Worm (Caenorhabditis elegans): ENCODE measurements around the gene W08A12.3.

Gene W08A12.3

ce11 chrV:3712955-3713354 is 30.3 kb downstream of the W08A12.3 start:
- TF ChIP-seq ceh-48 (tag; optimal IDR thresholded peaks at IDR 0.05), result peak; percentile 31
- no peak for TF ChIP-seq nfya-1 (tag; optimal IDR thresholded peaks at IDR 0.05)

- TF ChIP-seq T23F11.4 (GFP tag; optimal IDR thresholded peaks at IDR 0.05), result no peak
- no peak for TF ChIP-seq pqm-1 (tag; optimal IDR thresholded peaks at IDR 0.05)
- no peak for TF ChIP-seq rnt-1 (tag; optimal IDR thresholded peaks at IDR 0.05)
- TF ChIP-seq unc-42 (tag; optimal IDR thresholded peaks at IDR 0.05), result no peak
- no peak for TF ChIP-seq pag-3 (tag; optimal IDR thresholded peaks at IDR 0.05; ENCODE audit: borderline replicate concordance)
- no peak for TF ChIP-seq fkh-6 (tag; optimal IDR thresholded peaks at IDR 0.05)
These were observed 32.1 kb downstream of the W08A12.3 start for ce11 chrV:3714750-3715149.

ce11 chrV:3715488-3716019 is 32.9 kb downstream of the W08A12.3 start, which contains the start of gene nrsn-1:
nrsn-1 (minus strand) TSS chrV:3715969.
- TF ChIP-seq C38D4.7 (GFP tag; optimal IDR thresholded peaks at IDR 0.05) (no peak), mec-3 (tag; optimal IDR thresholded peaks at IDR 0.05; ENCODE audit: borderline replicate concordance) (no peak), hlh-30 (tag; optimal IDR thresholded peaks at IDR 0.05; ENCODE audit: insufficient read depth) (no peak), C08G9.2 (tag; optimal IDR thresholded peaks at IDR 0.05) (no peak), npax-4 (tag; optimal IDR thresholded peaks at IDR 0.05) (no peak), dmd-4 (tag; optimal IDR thresholded peaks at IDR 0.05; ENCODE audit: borderline replicate concordance) (no peak), sox-4 (tag; optimal IDR thresholded peaks at IDR 0.05) (no peak), elt-4 (tag; optimal IDR thresholded peaks at IDR 0.05) (no peak), gmeb-2 (tag; optimal IDR thresholded peaks at IDR 0.05) (no peak), ama-1 (optimal IDR thresholded peaks at IDR 0.05) (no peak), hlh-6 (tag; optimal IDR thresholded peaks at IDR 0.05) (no peak), pqm-1 (tag; optimal IDR thresholded peaks at IDR 0.05) (no peak), ttx-3 (tag; optimal IDR thresholded peaks at IDR 0.05) (no peak), T23F11.4 (GFP tag; optimal IDR thresholded peaks at IDR 0.05) (no peak), pros-1 (tag; optimal IDR thresholded peaks at IDR 0.05) (no peak), nfya-1 (tag; optimal IDR thresholded peaks at IDR 0.05) (no peak), ceh-45 (GFP tag; IDR thresholded peaks at IDR 0.05) (no peak)

- TF ChIP-seq unc-86 (tag; optimal IDR thresholded peaks at IDR 0.05), result no peak
- TF ChIP-seq lin-11 (tag; optimal IDR thresholded peaks at IDR 0.05), result no peak
- TF ChIP-seq unc-42 (tag; optimal IDR thresholded peaks at IDR 0.05), result peak; percentile 35
- no peak for TF ChIP-seq dve-1 (tag; optimal IDR thresholded peaks at IDR 0.05)
These were observed 33.7 kb downstream of the W08A12.3 start for ce11 chrV:3716279-3716887.

ce11 chrV:3717751-3718150 is 35.1 kb downstream of the W08A12.3 start:
- TF ChIP-seq ceh-31 (tag; optimal IDR thresholded peaks at IDR 0.05) (peak; percentile 39), nfya-1 (tag; optimal IDR thresholded peaks at IDR 0.05) (peak; percentile 38), unc-3 (GFP tag; conservative IDR thresholded peaks at IDR 0.05) (no peak), unc-3 (tag; optimal IDR thresholded peaks at IDR 0.05) (no peak), unc-42 (tag; optimal IDR thresholded peaks at IDR 0.05) (peak; percentile 28), unc-55 (GFP tag; optimal IDR thresholded peaks at IDR 0.05) (no peak), lim-6 (tag; optimal IDR thresholded peaks at IDR 0.05) (peak; percentile 68), ceh-6 (GFP tag; optimal IDR thresholded peaks at IDR 0.05) (no peak), nhr-232 (tag; optimal IDR thresholded peaks at IDR 0.05) (no peak), C08G9.2 (tag; optimal IDR thresholded peaks at IDR 0.05) (peak; percentile 21), tbx-2 (tag; optimal IDR thresholded peaks at IDR 0.05) (peak; percentile 35), sdc-2 (tag; optimal IDR thresholded peaks at IDR 0.05) (peak; percentile 10)
